Worm (Caenorhabditis elegans): ENCODE results near the gene pycr-1.

DNA sequence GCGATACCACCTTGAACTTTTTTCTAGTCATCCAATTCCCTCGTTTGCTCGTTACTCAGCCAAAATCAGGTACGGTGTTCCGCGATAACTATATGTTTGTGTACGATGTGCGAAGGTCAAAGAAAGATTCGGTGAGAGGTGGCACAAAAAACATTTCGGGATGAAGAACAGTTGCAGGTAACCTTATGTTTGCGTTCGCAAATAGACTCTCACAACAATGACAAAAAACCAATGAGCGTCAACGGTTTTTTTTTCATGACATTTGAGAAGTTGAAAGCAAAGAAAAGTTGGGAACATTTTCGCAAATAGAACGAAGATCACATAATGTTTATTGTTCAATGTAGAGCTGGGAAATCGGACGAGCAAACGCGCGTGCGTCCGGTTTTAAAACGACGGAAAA, 16.0 kb downstream of the pycr-1 start:
- TF ChIP-seq ama-1 (optimal IDR thresholded peaks at IDR 0.05), result no peak
- TF ChIP-seq ama-1 (GFP tag; optimal IDR thresholded peaks at IDR 0.05), result no peak
- no peak for TF ChIP-seq F22D6.2 (tag; optimal IDR thresholded peaks at IDR 0.05)
- no peak for TF ChIP-seq pha-4 (tag; optimal IDR thresholded peaks at IDR 0.05)
